Fruit fly (Drosophila melanogaster): ENCODE results near the gene CG12730.
A peak's percentile ranks its signal among the peaks of the same experiment; 100 is the strongest.

Gene CG12730

dm6 chrX:5516783-5517571, 569 bp downstream of the CG12730 start (continued):
- peak; percentile 38 for TF ChIP-seq Chrac-16 (GFP tag; optimal IDR thresholded peaks at IDR 0.05)
- TF ChIP-seq gfzf (GFP tag; optimal IDR thresholded peaks at IDR 0.05) = no peak
- TF ChIP-seq CG12391 (tag; optimal IDR thresholded peaks at IDR 0.05) = peak; percentile 32
- peak; percentile 3 for TF ChIP-seq repo (GFP tag; optimal IDR thresholded peaks at IDR 0.05)
- TF ChIP-seq Jarid2 (GFP tag; optimal IDR thresholded peaks at IDR 0.05) = peak; percentile 87
- TF ChIP-seq Lpt (GFP tag; optimal IDR thresholded peaks at IDR 0.05) = no peak
- TF ChIP-seq CG17361 (GFP tag; IDR thresholded peaks at IDR 0.05) = peak; percentile 72
- no peak for TF ChIP-seq Bdp1 (GFP tag; optimal IDR thresholded peaks at IDR 0.05)
- TF ChIP-seq CG9215 (GFP tag; IDR thresholded peaks at IDR 0.05) = no peak
- no peak for TF ChIP-seq CG1647 (GFP tag; optimal IDR thresholded peaks at IDR 0.05)
- TF ChIP-seq CG3163 (GFP tag; optimal IDR thresholded peaks at IDR 0.05) = no peak
- no peak for TF ChIP-seq CG31224 (GFP tag; IDR thresholded peaks at IDR 0.05)
- no peak for TF ChIP-seq CG6854 (GFP tag; optimal IDR thresholded peaks at IDR 0.05)
- peak; percentile 4 for TF ChIP-seq mirr (GFP tag; optimal IDR thresholded peaks at IDR 0.05)
- peak; percentile 2 for TF ChIP-seq Blimp-1 (GFP tag; optimal IDR thresholded peaks at IDR 0.05)
- TF ChIP-seq Fer1 (GFP tag; optimal IDR thresholded peaks at IDR 0.05) = peak; percentile 60
- no peak for TF ChIP-seq Optix (GFP tag; IDR thresholded peaks at IDR 0.05)
- TF ChIP-seq tna (GFP tag; IDR thresholded peaks at IDR 0.05; ENCODE audit: partially characterized antibody) = no peak
- TF ChIP-seq CG31365 (tag; optimal IDR thresholded peaks at IDR 0.05) = no peak
- TF ChIP-seq prd (optimal IDR thresholded peaks at IDR 0.05) = no peak
- TF ChIP-seq prd (GFP tag; IDR thresholded peaks at IDR 0.05) = 0 out of 3 replicates have a peak, but pooled peaks have one; percentile 47
- TF ChIP-seq ewg (GFP tag; optimal IDR thresholded peaks at IDR 0.05) = no peak
- TF ChIP-seq CG3726 (GFP tag; IDR thresholded peaks at IDR 0.05) = no peak
- TF ChIP-seq otp (GFP tag; IDR thresholded peaks at IDR 0.05) = no peak
- TF ChIP-seq CG7357 (GFP tag; IDR thresholded peaks at IDR 0.05) = 0 out of 3 replicates have a peak, but pooled peaks have one; percentile 17
- TF ChIP-seq CG13775 (GFP tag; optimal IDR thresholded peaks at IDR 0.05) = peak; percentile 33
- peak; percentile 68 for TF ChIP-seq CG7556 (GFP tag; optimal IDR thresholded peaks at IDR 0.05)
- TF ChIP-seq CG4707 (GFP tag; optimal IDR thresholded peaks at IDR 0.05) = peak; percentile 78
- TF ChIP-seq Ets97D (GFP tag; optimal IDR thresholded peaks at IDR 0.05) = no peak
- peak; percentile 14 for TF ChIP-seq Ssrp (tag; optimal IDR thresholded peaks at IDR 0.05)
- TF ChIP-seq dm (GFP tag; optimal IDR thresholded peaks at IDR 0.05) = no peak
- peak; percentile 15; the same call in 1 of the 2 replicates for TF ChIP-seq Rfx (GFP tag; IDR thresholded peaks at IDR 0.05)
- TF ChIP-seq tap (tag; optimal IDR thresholded peaks at IDR 0.05) = no peak
- TF ChIP-seq CG15011 (GFP tag; optimal IDR thresholded peaks at IDR 0.05) = peak; percentile 8
- TF ChIP-seq Side (GFP tag; optimal IDR thresholded peaks at IDR 0.05) = peak; percentile 18
- TF ChIP-seq hkb (optimal IDR thresholded peaks at IDR 0.05) = no peak
- TF ChIP-seq hkb (GFP tag; IDR thresholded peaks at IDR 0.05) = peak; percentile 51
- peak in 1 of 2 experiments; percentile 58 for TF ChIP-seq eve (GFP tag; optimal IDR thresholded peaks at IDR 0.05)
- TF ChIP-seq CG14441 (GFP tag; IDR thresholded peaks at IDR 0.05) = peak; percentile 20; the same call in 1 of the 2 replicates

- TF ChIP-seq CG2712 (tag; optimal IDR thresholded peaks at IDR 0.05) (no peak), CG34376 (GFP tag; optimal IDR thresholded peaks at IDR 0.05) (peak; percentile 4), Pdp1 (GFP tag; optimal IDR thresholded peaks at IDR 0.05) (peak in 1 of 2 experiments; percentile 80), CG8388 (GFP tag; optimal IDR thresholded peaks at IDR 0.05) (no peak), CG6175 (GFP tag; IDR thresholded peaks at IDR 0.05) (peak; percentile 76; the same call in 2 of the 3 replicates), ewg (GFP tag; optimal IDR thresholded peaks at IDR 0.05) (no peak), kni (GFP tag; optimal IDR thresholded peaks at IDR 0.05) (peak; percentile 27), pho (GFP tag; optimal IDR thresholded peaks at IDR 0.05) (no peak), CG12769 (tag; optimal IDR thresholded peaks at IDR 0.05) (peak; percentile 87), grn (GFP tag; optimal IDR thresholded peaks at IDR 0.05) (peak; percentile 54), Trl (optimal IDR thresholded peaks at IDR 0.05) (peak; percentile 41 to 78), Trl (GFP tag; optimal IDR thresholded peaks at IDR 0.05) (no peak), dmrt99B (tag; optimal IDR thresholded peaks at IDR 0.05) (no peak), sd (tag; optimal IDR thresholded peaks at IDR 0.05) (peak; percentile 75)
These were observed 1.8 kb downstream of the CG12730 start for dm6 chrX:5518196-5518595.
